Worm (Caenorhabditis elegans) whole organism, L2 larva: ENCODE measurements around the gene Y17G9B.5.

Experiments used
- ZK546.5 ChIP-seq: sonication (generic microtip); optimal IDR thresholded peaks from 2 replicates; lab custom pipeline; 2017; ENCODE audit warnings: missing biosample characterization, missing genetic modification characterization
- blmp-1 ChIP-seq: sonication (generic microtip); optimal IDR thresholded peaks from 2 replicates; lab custom pipeline; 2017; ENCODE audit warnings: missing genetic modification characterization, mild to moderate bottlenecking, missing compliant biosample characterization, antibody characterized with exemption, moderate library complexity; ENCODE audit not compliant: insufficient read depth
- elt-3 ChIP-seq: sonication (generic microtip); optimal IDR thresholded peaks from 2 replicates; lab custom pipeline; 2017; ENCODE audit warnings: missing biosample characterization, missing genetic modification characterization
- lsy-2 ChIP-seq, 2 experiments: fragments of 150-350 bp in 1 of 2; sonication (generic microtip) in 1 of 2; optimal IDR thresholded peaks; 2 replicates each; lab custom pipeline; 2014 to 2017; ENCODE audit warnings: missing biosample characterization in 2 of 2, missing genetic modification characterization in 2 of 2
- skn-1 ChIP-seq: sonication (generic microtip); optimal IDR thresholded peaks from 2 replicates; lab custom pipeline; 2017; ENCODE audit warnings: missing biosample characterization, missing genetic modification characterization
- snpc-4 ChIP-seq: fragments of 150-350 bp; optimal IDR thresholded peaks from 2 replicates; lab custom pipeline; 2014; ENCODE audit warnings: missing biosample characterization, missing genetic modification characterization
- ztf-11 ChIP-seq: sonication (generic microtip); optimal IDR thresholded peaks from 2 replicates; lab custom pipeline; 2017; ENCODE audit warnings: missing biosample characterization, missing genetic modification characterization
- ztf-4 ChIP-seq: fragments of 150-350 bp; optimal IDR thresholded peaks from 2 replicates; lab custom pipeline; 2014; ENCODE audit warnings: missing biosample characterization, missing genetic modification characterization

DNA sequence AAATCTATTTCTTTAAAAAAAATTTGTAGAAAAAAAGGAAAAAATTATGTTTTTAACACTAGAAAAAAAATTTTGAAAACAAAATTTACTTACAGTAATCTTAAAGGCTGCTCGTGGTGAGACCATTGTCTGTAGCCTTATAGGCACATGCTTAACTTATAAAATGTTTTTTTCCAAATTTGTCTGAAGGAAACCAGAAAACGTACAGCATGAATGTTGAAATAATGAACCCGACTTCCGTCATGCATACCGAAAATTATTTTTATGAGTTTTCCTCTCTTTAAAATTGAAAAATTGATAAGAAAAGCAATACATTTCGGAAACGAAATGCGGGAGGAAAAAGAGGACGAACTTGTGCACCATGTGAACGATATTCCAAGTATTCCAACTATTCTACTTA, 21.8 kb downstream of the Y17G9B.5 start, which contains the start of gene R11E3.2:
- TF ChIP-seq elt-3 (tag; lab: Kevin White, UChicago) = no peak
- no peak for TF ChIP-seq blmp-1 (tag; lab: Kevin White, UChicago)
- no peak for TF ChIP-seq ZK546.5 (tag; lab: Kevin White, UChicago)
- TF ChIP-seq skn-1 (tag; lab: Kevin White, UChicago) = no peak
- TF ChIP-seq ztf-4 (tag; lab: Kevin White, UChicago) = no peak
- no peak for TF ChIP-seq ztf-11 (tag; lab: Kevin White, UChicago)
- TF ChIP-seq lsy-2 (tag; optimal IDR thresholded peaks at IDR 0.05; lab: Kevin White, UChicago) = no peak
- TF ChIP-seq snpc-4 (tag; lab: Kevin White, UChicago) = no peak
